Fruit fly (Drosophila melanogaster) whole organism, pupa: ENCODE measurements around the gene NELF-B.

Source experiments
- CG8301 ChIP-seq: fragments of 200-800 bp; sonication (Bioruptor generic); optimal IDR thresholded peaks from 2 replicates; lab custom pipeline; 2018; ENCODE audit warnings: missing biosample characterization, mild to moderate bottlenecking, missing genetic modification characterization
- fd96Ca ChIP-seq: fragments of 200-800 bp; sonication (Bioruptor generic); IDR thresholded peaks from 3 replicates; pipeline ENCODE4 v1.3.6; 2022; ENCODE audit warnings: missing biosample characterization, missing genetic modification characterization
- gl ChIP-seq: fragments of 200-800 bp; sonication (Bioruptor generic); optimal IDR thresholded peaks from 2 replicates; lab custom pipeline; 2018; ENCODE audit warnings: missing biosample characterization, mild to moderate bottlenecking, missing genetic modification characterization

dm6 chrX:7704262-7705174 lies 23.6 kb downstream of the NELF-B start:
- TF ChIP-seq CG8301 (no peak), fd96Ca (peak; percentile 38; the same call in 1 of the 3 replicates), gl (tag; lab: Kevin White, UChicago) (peak; percentile 50)
